Worm (Caenorhabditis elegans) whole organism, midembryonic: ENCODE results near the gene R07H5.16.

ENCODE experiments used
- T22C8.4 ChIP-seq: fragments of 200-800 bp; sonication (Bioruptor generic); IDR thresholded peaks from 2 replicates; pipeline ENCODE4 v1.3.6; 2022; ENCODE audit warnings: missing genetic modification characterization, missing compliant biosample characterization
- cog-1 ChIP-seq: sonication (generic microtip); optimal IDR thresholded peaks from 2 replicates; lab custom pipeline; 2016; ENCODE audit warnings: missing genetic modification characterization, missing compliant biosample characterization
- flt-1 ChIP-seq: fragments of 200-800 bp; sonication (Bioruptor generic); IDR thresholded peaks from 2 replicates; pipeline ENCODE4 v1.3.6; 2022; ENCODE audit warnings: missing genetic modification characterization, missing compliant biosample characterization
- klf-2 ChIP-seq: fragments of 200-800 bp; sonication (Bioruptor generic); conservative IDR thresholded peaks from 2 replicates; pipeline ENCODE4 v1.3.6; 2022; ENCODE audit warnings: missing genetic modification reagents, missing genetic modification characterization, missing compliant biosample characterization
- med-1 ChIP-seq: sonication (generic microtip); optimal IDR thresholded peaks from 2 replicates; lab custom pipeline; 2017; ENCODE audit warnings: missing genetic modification characterization, mild to moderate bottlenecking, missing compliant biosample characterization, antibody characterized with exemption, missing genetic modification reagents; ENCODE audit not compliant: insufficient read depth
- ref-1 ChIP-seq: fragments of 200-800 bp; sonication (Bioruptor generic); conservative IDR thresholded peaks from 2 replicates; pipeline ENCODE4 v1.3.6; 2022; ENCODE audit warnings: missing genetic modification reagents, missing genetic modification characterization, missing compliant biosample characterization
- tab-1 ChIP-seq: fragments of 200-800 bp; sonication (Bioruptor generic); IDR thresholded peaks from 2 replicates; pipeline ENCODE4 v1.3.6; 2022; ENCODE audit warnings: missing genetic modification characterization, missing compliant biosample characterization
- ztf-23 ChIP-seq: fragments of 200-800 bp; sonication (Bioruptor generic); IDR thresholded peaks from 2 replicates; pipeline ENCODE4 v1.3.6; 2022; ENCODE audit warnings: missing genetic modification reagents, missing genetic modification characterization, missing compliant biosample characterization
- ztf-29 ChIP-seq: fragments of 200-800 bp; sonication (Bioruptor generic); IDR thresholded peaks from 2 replicates; pipeline ENCODE4 v1.3.6; 2022; ENCODE audit warnings: missing genetic modification reagents, missing genetic modification characterization, missing compliant biosample characterization

Gene R07H5.16

DNA sequence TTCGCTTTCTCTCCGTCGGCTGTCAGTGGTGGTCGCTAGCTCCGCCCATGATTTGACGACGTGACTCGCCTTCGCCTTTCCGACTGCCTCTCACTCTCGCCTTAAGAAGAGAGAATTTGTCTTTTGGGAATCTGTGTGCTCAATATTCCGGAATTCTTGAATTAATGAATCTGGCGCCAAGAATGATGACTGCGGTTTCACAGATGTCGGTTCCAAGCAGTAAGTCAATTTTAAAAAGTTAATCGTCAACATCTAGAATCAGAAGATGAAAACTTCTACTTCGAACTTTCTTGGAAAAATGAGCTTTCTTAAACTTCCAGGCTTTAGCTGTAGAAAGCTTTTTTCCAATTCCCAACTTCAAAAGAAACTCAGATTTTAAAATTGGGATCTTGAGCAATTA, 29.5 kb upstream of the R07H5.16 start, which contains the start of gene nhr-67:
TSS of gene nhr-67 (plus strand) at position 97 of the 400 bp plus-strand sequence.
- TF ChIP-seq flt-1 (no peak), med-1 (GFP tag; lab: Kevin White, UChicago) (no peak), ztf-23 (GFP tag; lab: Robert Waterston, UW) (no peak), ztf-29 (GFP tag; lab: Robert Waterston, UW) (no peak)

DNA sequence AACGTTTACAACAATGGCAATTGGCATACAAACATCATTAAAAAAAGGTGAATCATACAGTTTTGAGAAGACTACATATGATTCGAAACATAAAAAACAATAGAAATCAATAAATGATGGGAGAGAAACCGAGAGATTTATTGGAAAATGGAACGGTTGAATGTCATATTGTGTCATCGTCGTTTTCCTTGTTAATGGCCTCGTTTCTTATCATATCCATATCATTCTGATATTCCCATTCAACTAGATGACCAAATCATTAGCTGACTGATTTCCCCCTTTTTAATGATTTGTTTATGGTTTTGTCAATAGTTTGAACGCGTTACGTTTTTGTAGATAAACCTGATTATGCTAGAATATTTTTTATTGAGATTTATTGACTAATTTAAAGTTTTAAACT, 24.4 kb upstream of the R07H5.16 start:
- TF ChIP-seq ref-1 (GFP tag; lab: Robert Waterston, UW) (no peak), T22C8.4 (GFP tag; lab: Robert Waterston, UW) (no peak), klf-2 (GFP tag; lab: Robert Waterston, UW) (no peak), tab-1 (GFP tag; lab: Robert Waterston, UW) (no peak), cog-1 (tag; lab: Kevin White, UChicago) (no peak), flt-1 (no peak), ztf-29 (GFP tag; lab: Robert Waterston, UW) (no peak), med-1 (GFP tag; lab: Kevin White, UChicago) (no peak), ztf-23 (GFP tag; lab: Robert Waterston, UW) (no peak)

DNA sequence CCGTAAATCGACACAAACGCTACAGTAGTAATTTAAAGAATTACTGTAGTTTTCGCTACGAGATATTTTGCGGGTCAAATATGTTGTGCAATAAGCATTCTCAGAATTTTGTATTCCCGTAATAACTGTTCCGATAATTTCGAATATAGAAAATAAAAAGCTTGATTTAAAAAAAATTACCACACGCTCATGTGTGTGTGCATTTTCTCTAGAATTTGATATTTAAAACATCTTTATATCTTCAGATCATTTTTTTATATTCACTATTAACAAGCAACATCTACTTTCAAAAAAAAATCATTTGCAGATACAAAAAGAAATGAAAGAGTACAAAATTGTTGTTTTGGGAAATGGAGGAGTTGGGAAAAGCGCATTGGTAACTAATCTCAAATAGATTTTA, 22.2 kb upstream of the R07H5.16 start, which contains the start of gene rap-3:
TSS of gene rap-3 (plus strand) at position 301 of the 400 bp plus-strand sequence.
- no peak for TF ChIP-seq T22C8.4 (GFP tag; lab: Robert Waterston, UW)
- TF ChIP-seq cog-1 (tag; lab: Kevin White, UChicago), result no peak
- no peak for TF ChIP-seq ztf-29 (GFP tag; lab: Robert Waterston, UW)
- TF ChIP-seq flt-1, result no peak
- TF ChIP-seq ztf-23 (GFP tag; lab: Robert Waterston, UW), result no peak
- TF ChIP-seq tab-1 (GFP tag; lab: Robert Waterston, UW), result no peak
- no peak for TF ChIP-seq klf-2 (GFP tag; lab: Robert Waterston, UW)
- TF ChIP-seq ref-1 (GFP tag; lab: Robert Waterston, UW), result no peak
- no peak for TF ChIP-seq med-1 (GFP tag; lab: Kevin White, UChicago)

DNA sequence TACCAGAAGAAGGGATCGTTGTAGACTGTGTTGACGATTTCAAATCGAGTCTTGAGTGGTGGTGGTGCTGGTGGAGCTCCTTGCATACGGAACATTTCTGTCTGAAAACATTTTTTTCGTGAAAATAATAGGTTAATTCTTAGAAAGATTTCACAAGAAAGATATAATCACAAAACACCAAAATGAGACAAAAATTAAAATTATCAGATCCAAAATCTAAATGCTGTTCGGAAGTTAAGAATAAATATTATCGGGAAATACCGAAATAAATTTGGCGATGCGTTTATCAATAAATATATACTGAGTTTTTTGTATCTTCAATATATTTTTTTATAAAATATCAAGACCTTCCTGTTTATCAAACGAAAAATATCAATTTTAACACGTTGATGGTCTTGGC, 20.6 kb upstream of the R07H5.16 start, which contains the start of gene C08F8.9:
TSS of gene C08F8.9 (minus strand) at position 101 of the 400 bp plus-strand sequence.
- TF ChIP-seq ref-1 (GFP tag; lab: Robert Waterston, UW), result no peak
- no peak for TF ChIP-seq tab-1 (GFP tag; lab: Robert Waterston, UW)
- TF ChIP-seq ztf-23 (GFP tag; lab: Robert Waterston, UW), result no peak
- TF ChIP-seq klf-2 (GFP tag; lab: Robert Waterston, UW), result no peak
- no peak for TF ChIP-seq T22C8.4 (GFP tag; lab: Robert Waterston, UW)
- no peak for TF ChIP-seq ztf-29 (GFP tag; lab: Robert Waterston, UW)
- TF ChIP-seq med-1 (GFP tag; lab: Kevin White, UChicago), result no peak
- TF ChIP-seq flt-1, result no peak
- TF ChIP-seq cog-1 (tag; lab: Kevin White, UChicago), result no peak

DNA sequence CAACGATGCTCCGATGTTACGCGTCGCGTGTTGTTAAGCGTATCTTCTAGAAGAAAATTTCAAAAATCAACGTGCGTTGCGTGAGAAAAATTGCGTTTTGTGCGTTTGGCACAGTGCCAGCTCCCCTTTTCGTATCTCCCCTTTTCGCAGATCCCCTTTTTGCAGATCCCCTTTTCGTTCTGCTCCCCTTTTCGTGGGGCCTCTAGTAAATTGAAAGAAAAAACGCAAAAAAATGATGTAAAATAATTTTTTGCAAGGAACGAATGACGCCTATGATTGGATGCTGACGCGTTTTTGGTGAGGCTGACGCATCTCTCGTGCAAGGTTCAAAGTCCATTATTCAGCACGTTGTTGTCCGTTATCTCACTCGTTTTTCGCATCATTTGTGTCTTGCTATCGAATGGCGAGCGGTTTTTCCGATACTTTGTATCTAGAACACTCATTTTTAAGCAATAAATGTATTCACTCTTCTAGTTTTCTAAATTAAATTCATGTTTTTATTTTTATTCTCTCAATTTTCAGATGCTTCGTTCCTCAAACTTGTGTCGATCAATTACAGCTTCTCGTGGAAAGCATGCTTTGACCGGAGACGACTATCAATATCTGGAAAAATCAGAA, 19.9 kb upstream of the R07H5.16 start, which contains the start of gene cpt-2:
TSS of gene cpt-2 (plus strand) at position 523 of the 618 bp plus-strand sequence.
- TF ChIP-seq ztf-23 (GFP tag; lab: Robert Waterston, UW), result peak; percentile 44; the same call in 1 of the 2 replicates

DNA sequence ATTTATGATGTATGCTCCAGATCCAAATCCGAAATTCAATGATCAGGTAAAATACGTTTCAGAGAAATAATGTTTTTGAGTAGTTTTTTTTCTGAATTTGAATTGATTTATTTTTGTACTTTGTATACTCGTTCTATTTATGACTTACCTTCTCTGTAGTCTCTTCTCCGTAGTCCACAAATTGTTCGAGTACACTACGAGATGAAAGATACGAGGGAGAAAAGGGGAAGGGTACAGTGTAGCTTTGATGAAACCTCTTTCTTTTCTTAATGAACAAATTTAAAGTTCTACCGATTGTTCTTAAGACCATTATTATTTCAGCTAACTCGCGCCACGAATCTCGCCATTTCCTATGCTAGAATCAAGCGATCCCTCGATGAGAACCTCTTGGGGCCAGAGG, 19.1 kb upstream of the R07H5.16 start:
- TF ChIP-seq tab-1 (GFP tag; lab: Robert Waterston, UW) (no peak), med-1 (GFP tag; lab: Kevin White, UChicago) (no peak), cog-1 (tag; lab: Kevin White, UChicago) (no peak), T22C8.4 (GFP tag; lab: Robert Waterston, UW) (no peak), ztf-23 (GFP tag; lab: Robert Waterston, UW) (no peak), ztf-29 (GFP tag; lab: Robert Waterston, UW) (no peak), ref-1 (GFP tag; lab: Robert Waterston, UW) (no peak), flt-1 (no peak), klf-2 (GFP tag; lab: Robert Waterston, UW) (no peak)

DNA sequence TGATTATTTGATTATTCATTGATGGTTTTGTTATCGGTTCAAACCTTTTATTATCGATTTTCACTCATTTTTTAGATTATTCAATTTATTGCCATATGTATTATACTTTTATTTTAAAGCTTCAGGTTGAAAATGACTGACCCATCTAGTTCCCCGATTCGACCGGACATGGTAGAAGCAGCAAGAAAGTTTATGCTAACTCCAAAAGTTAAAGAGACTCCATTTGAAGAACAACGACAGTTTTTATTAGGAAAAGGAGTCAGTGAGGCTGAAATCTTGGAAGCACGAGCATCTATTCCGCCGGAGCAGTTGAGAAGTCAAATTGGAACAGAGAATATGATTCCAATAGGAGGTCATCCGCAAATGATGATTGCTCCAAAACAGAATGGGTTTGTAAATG, 16.1 kb upstream of the R07H5.16 start, which contains the start of gene prx-14:
TSS of gene prx-14 (plus strand) at position 120 of the 400 bp plus-strand sequence.
- TF ChIP-seq med-1 (GFP tag; lab: Kevin White, UChicago) (no peak), flt-1 (no peak)

DNA sequence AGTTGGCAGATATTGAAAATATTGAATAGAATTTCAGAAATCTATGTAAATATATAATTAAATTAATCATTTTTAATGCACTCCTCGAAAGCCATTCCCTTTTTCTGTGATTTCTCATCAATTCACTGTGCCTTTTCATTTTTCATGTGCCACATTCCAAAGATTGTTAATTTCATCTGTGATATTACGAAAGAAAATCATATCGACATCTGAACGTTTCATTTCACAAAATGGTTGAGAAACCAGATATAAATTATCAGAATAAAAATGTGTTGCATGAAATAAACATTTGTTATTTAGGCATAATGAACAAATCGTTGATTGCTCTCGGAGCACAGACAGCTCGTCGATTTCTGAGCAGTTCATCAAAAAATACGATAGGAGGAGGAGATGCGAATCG, 15.1 kb upstream of the R07H5.16 start, which contains the start of gene nuaf-3:
TSS of gene nuaf-3 (plus strand) at position 301 of the 400 bp plus-strand sequence.
- TF ChIP-seq klf-2 (GFP tag; lab: Robert Waterston, UW) (no peak), tab-1 (GFP tag; lab: Robert Waterston, UW) (no peak), cog-1 (tag; lab: Kevin White, UChicago) (no peak), T22C8.4 (GFP tag; lab: Robert Waterston, UW) (no peak), med-1 (GFP tag; lab: Kevin White, UChicago) (no peak), ref-1 (GFP tag; lab: Robert Waterston, UW) (no peak), ztf-23 (GFP tag; lab: Robert Waterston, UW) (no peak), flt-1 (no peak), ztf-29 (GFP tag; lab: Robert Waterston, UW) (no peak)

DNA sequence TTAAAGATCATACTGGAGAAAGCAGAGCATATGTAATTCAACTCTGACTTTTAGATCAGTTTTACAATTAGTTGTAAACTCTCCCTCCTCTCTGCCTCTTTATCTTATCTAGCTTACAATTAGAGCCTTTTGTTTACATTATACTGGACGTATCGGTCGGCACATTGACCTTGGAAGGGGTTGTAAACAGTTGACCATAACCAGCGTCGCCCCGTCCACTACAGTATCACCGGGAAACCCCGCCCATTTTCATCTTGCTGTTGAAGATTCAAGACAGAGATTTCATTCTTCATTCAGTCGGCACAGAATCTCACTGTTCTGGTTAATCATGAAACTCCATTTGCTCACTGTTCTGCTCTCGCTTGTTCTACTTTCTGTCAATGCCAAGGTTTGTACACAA, 12.4 kb upstream of the R07H5.16 start, which contains the start of gene sdz-27:
TSS of gene sdz-27 (plus strand) at position 301 of the 400 bp plus-strand sequence.
- TF ChIP-seq T22C8.4 (GFP tag; lab: Robert Waterston, UW) (no peak), ztf-29 (GFP tag; lab: Robert Waterston, UW) (no peak), klf-2 (GFP tag; lab: Robert Waterston, UW) (no peak), ref-1 (GFP tag; lab: Robert Waterston, UW) (no peak), flt-1 (no peak), ztf-23 (GFP tag; lab: Robert Waterston, UW) (no peak)
